Fruit fly (Drosophila melanogaster) whole organism, embryonic: ENCODE measurements around the gene CG13297.

Experiments
- Atf3 ChIP-seq: fragments of 200-800 bp; sonication (Bioruptor generic); optimal IDR thresholded peaks from 3 replicates; lab custom pipeline; 2016; ENCODE audit warnings: missing biosample characterization, missing genetic modification characterization
- CG10979 ChIP-seq: fragments of 200-800 bp; sonication (Bioruptor generic); optimal IDR thresholded peaks from 2 replicates; lab custom pipeline; 2018; ENCODE audit warnings: missing biosample characterization, mild to moderate bottlenecking, missing genetic modification characterization, moderate library complexity
- CG12391 ChIP-seq: fragments of 200-800 bp; sonication (Bioruptor generic); optimal IDR thresholded peaks from 3 replicates; lab custom pipeline; 2018; ENCODE audit warnings: missing biosample characterization, mild to moderate bottlenecking, missing genetic modification characterization, moderate library complexity
- CG12659 ChIP-seq: fragments of 200-800 bp; sonication (Bioruptor generic); optimal IDR thresholded peaks from 3 replicates; lab custom pipeline; 2017; ENCODE audit warnings: mild to moderate bottlenecking, missing biosample characterization, missing genetic modification reagents, missing genetic modification characterization
- CG14860 ChIP-seq: fragments of 200-800 bp; sonication (Bioruptor generic); IDR thresholded peaks from 3 replicates; pipeline ENCODE4 v1.3.6; 2022; ENCODE audit warnings: missing biosample characterization, missing genetic modification characterization; ENCODE audit not compliant: partially characterized antibody
- CG17186 ChIP-seq: fragments of 200-800 bp; sonication (Bioruptor generic); optimal IDR thresholded peaks from 3 replicates; lab custom pipeline; 2017; ENCODE audit warnings: missing biosample characterization, missing genetic modification reagents, missing genetic modification characterization
- CG1792 ChIP-seq: fragments of 200-800 bp; sonication (Bioruptor generic); optimal IDR thresholded peaks from 2 replicates; lab custom pipeline; 2016; ENCODE audit warnings: missing biosample characterization, missing genetic modification characterization
- CG2116 ChIP-seq: fragments of 200-800 bp; sonication (Bioruptor generic); optimal IDR thresholded peaks from 3 replicates; lab custom pipeline; 2018; ENCODE audit warnings: missing biosample characterization, mild to moderate bottlenecking, missing genetic modification characterization
- CG31365 ChIP-seq: fragments of 200-800 bp; sonication (Bioruptor generic); optimal IDR thresholded peaks from 2 replicates; lab custom pipeline; 2018; ENCODE audit warnings: missing biosample characterization, mild to moderate bottlenecking, missing genetic modification characterization
- CG5245 ChIP-seq: fragments of 200-800 bp; sonication (Bioruptor generic); optimal IDR thresholded peaks from 3 replicates; lab custom pipeline; 2016; ENCODE audit warnings: missing biosample characterization, missing genetic modification characterization
- CG7271 ChIP-seq: fragments of 200-800 bp; sonication (Bioruptor generic); optimal IDR thresholded peaks from 2 replicates; lab custom pipeline; 2018; ENCODE audit warnings: missing biosample characterization, mild to moderate bottlenecking, missing genetic modification characterization, moderate library complexity
- CG7357 ChIP-seq: fragments of 200-800 bp; sonication (Bioruptor generic); IDR thresholded peaks from 3 replicates; pipeline ENCODE4 v1.3.6; 2022; ENCODE audit warnings: missing biosample characterization, missing genetic modification characterization
- CG8281 ChIP-seq: fragments of 200-800 bp; sonication (Bioruptor generic); optimal IDR thresholded peaks from 2 replicates; lab custom pipeline; 2018; ENCODE audit warnings: missing biosample characterization, mild to moderate bottlenecking, missing genetic modification characterization, moderate library complexity
- CG9609 ChIP-seq: fragments of 200-800 bp; sonication (Bioruptor generic); optimal IDR thresholded peaks from 3 replicates; lab custom pipeline; 2016; ENCODE audit warnings: missing biosample characterization, missing genetic modification characterization
- CG9876 ChIP-seq: fragments of 200-800 bp; sonication (Bioruptor generic); optimal IDR thresholded peaks from 2 replicates; lab custom pipeline; 2016; ENCODE audit warnings: missing biosample characterization, missing genetic modification characterization
- CG9932 ChIP-seq: fragments of 200-800 bp; sonication (Bioruptor generic); IDR thresholded peaks from 2 replicates; pipeline ENCODE4 v1.3.6; 2022; ENCODE audit warnings: missing biosample characterization, missing genetic modification characterization
- Camta ChIP-seq: fragments of 200-800 bp; sonication (Bioruptor generic); optimal IDR thresholded peaks from 2 replicates; lab custom pipeline; 2016; ENCODE audit warnings: missing biosample characterization, missing genetic modification characterization
- D ChIP-seq, 2 experiments: fragments of 200-800 bp in 1 of 2; fragments of >200 bp in 1 of 2; sonication (Bioruptor generic) in 1 of 2; optimal IDR thresholded peaks; 2 replicates in 1 of 2; 3 replicates in 1 of 2; lab custom pipeline; 2017; ENCODE audit warnings: mild to moderate bottlenecking in 1 of 2, missing biosample characterization in 1 of 2, missing genetic modification characterization in 1 of 2, missing genetic modification reagents in 1 of 2
- ERR ChIP-seq: fragments of 200-800 bp; sonication (Bioruptor generic); optimal IDR thresholded peaks from 2 replicates; lab custom pipeline; 2016; ENCODE audit warnings: missing biosample characterization, missing genetic modification characterization
- Elba2 ChIP-seq: fragments of 200-800 bp; sonication (Bioruptor generic); optimal IDR thresholded peaks from 3 replicates; lab custom pipeline; 2016; ENCODE audit warnings: missing biosample characterization, missing genetic modification characterization
- Fer3 ChIP-seq: fragments of 200-800 bp; sonication (Bioruptor generic); optimal IDR thresholded peaks from 2 replicates; lab custom pipeline; 2018; ENCODE audit warnings: missing biosample characterization, mild to moderate bottlenecking, missing genetic modification characterization, moderate library complexity
- HmgZ ChIP-seq: fragments of 200-800 bp; sonication (Bioruptor generic); optimal IDR thresholded peaks from 2 replicates; lab custom pipeline; 2018; ENCODE audit warnings: missing biosample characterization, mild to moderate bottlenecking, missing genetic modification characterization
- Hmr ChIP-seq: fragments of 200-800 bp; sonication (Bioruptor generic); optimal IDR thresholded peaks from 3 replicates; lab custom pipeline; 2017; ENCODE audit warnings: mild to moderate bottlenecking, missing biosample characterization, missing genetic modification reagents, missing genetic modification characterization
- Hsf ChIP-seq: fragments of 200-800 bp; sonication (Bioruptor generic); optimal IDR thresholded peaks from 3 replicates; lab custom pipeline; 2016; ENCODE audit warnings: missing biosample characterization, missing genetic modification characterization
- NK7.1 ChIP-seq: fragments of 200-800 bp; sonication (Bioruptor generic); optimal IDR thresholded peaks from 3 replicates; lab custom pipeline; 2016; ENCODE audit warnings: missing biosample characterization, missing genetic modification characterization
- Neu2 ChIP-seq: fragments of 200-800 bp; sonication (Bioruptor generic); optimal IDR thresholded peaks from 3 replicates; lab custom pipeline; 2016; ENCODE audit warnings: missing biosample characterization, missing genetic modification characterization, borderline replicate concordance
- PHDP ChIP-seq: fragments of 200-800 bp; sonication (Bioruptor generic); optimal IDR thresholded peaks from 3 replicates; lab custom pipeline; 2018; ENCODE audit warnings: missing biosample characterization, mild to moderate bottlenecking, missing genetic modification characterization, moderate library complexity
- Sox100B ChIP-seq: fragments of 200-800 bp; sonication (Bioruptor generic); optimal IDR thresholded peaks from 3 replicates; lab custom pipeline; 2018; ENCODE audit warnings: missing biosample characterization, mild to moderate bottlenecking, missing genetic modification characterization
- Sry-δ ChIP-seq: fragments of 200-800 bp; sonication (Bioruptor generic); optimal IDR thresholded peaks from 2 replicates; lab custom pipeline; 2016; ENCODE audit warnings: missing biosample characterization, missing genetic modification characterization
- Ssrp ChIP-seq: fragments of 200-800 bp; sonication (Bioruptor generic); optimal IDR thresholded peaks from 2 replicates; lab custom pipeline; 2018; ENCODE audit warnings: missing biosample characterization, mild to moderate bottlenecking, missing genetic modification characterization, moderate library complexity
- Tbp ChIP-seq: fragments of >200 bp; optimal IDR thresholded peaks from 2 replicates; lab custom pipeline; 2018; ENCODE audit warnings: missing biosample characterization, missing genetic modification characterization
- aop ChIP-seq: fragments of 200-800 bp; sonication (Bioruptor generic); IDR thresholded peaks from 2 replicates; pipeline ENCODE4 v1.3.6; 2022; ENCODE audit warnings: missing biosample characterization, missing genetic modification characterization
- az2 ChIP-seq: fragments of 200-800 bp; sonication (Bioruptor generic); optimal IDR thresholded peaks from 3 replicates; lab custom pipeline; 2016; ENCODE audit warnings: missing biosample characterization, missing genetic modification characterization
- bowl ChIP-seq: fragments of 200-800 bp; sonication (Bioruptor generic); IDR thresholded peaks from 2 replicates; pipeline ENCODE4 v1.3.6; 2022; ENCODE audit warnings: missing biosample characterization, missing genetic modification characterization
- cg ChIP-seq: fragments of 200-800 bp; sonication (Bioruptor generic); optimal IDR thresholded peaks from 3 replicates; lab custom pipeline; 2019; ENCODE audit warnings: missing biosample characterization, mild to moderate bottlenecking, missing genetic modification characterization, moderate library complexity
- cwo ChIP-seq: fragments of 200-800 bp; sonication (Bioruptor generic); optimal IDR thresholded peaks from 3 replicates; lab custom pipeline; 2017; ENCODE audit warnings: missing biosample characterization, missing genetic modification characterization, mild to moderate bottlenecking, moderate library complexity, missing genetic modification reagents
- eve ChIP-seq, 2 experiments: fragments of >200 bp; optimal IDR thresholded peaks; 2 replicates each; lab custom pipeline; 2017; ENCODE audit warnings: missing biosample characterization in 2 of 2, missing genetic modification characterization in 2 of 2
- gem ChIP-seq: fragments of 200-800 bp; sonication (Bioruptor generic); optimal IDR thresholded peaks from 2 replicates; lab custom pipeline; 2019; ENCODE audit warnings: missing biosample characterization, mild to moderate bottlenecking, missing genetic modification characterization, moderate library complexity
- grau ChIP-seq: fragments of 200-800 bp; optimal IDR thresholded peaks from 3 replicates; lab custom pipeline; 2019; ENCODE audit warnings: missing biosample characterization, mild to moderate bottlenecking, missing genetic modification characterization, moderate library complexity
- lola ChIP-seq, 3 experiments: fragments of >200 bp in 2 of 3; fragments of 200-800 bp in 1 of 3; sonication (Bioruptor generic) in 1 of 3; optimal IDR thresholded peaks; 2 replicates each; lab custom pipeline; 2017 to 2019; ENCODE audit warnings: missing biosample characterization in 3 of 3, missing genetic modification characterization in 3 of 3, mild to moderate bottlenecking in 1 of 3, moderate library complexity in 1 of 3
- oc ChIP-seq: fragments of 200-800 bp; sonication (Bioruptor generic); optimal IDR thresholded peaks from 2 replicates; lab custom pipeline; 2018; ENCODE audit warnings: missing biosample characterization, mild to moderate bottlenecking, missing genetic modification characterization, moderate library complexity
- onecut ChIP-seq: fragments of 200-800 bp; sonication (Bioruptor generic); IDR thresholded peaks from 2 replicates; pipeline ENCODE4 v1.3.6; 2022; ENCODE audit warnings: missing biosample characterization, missing genetic modification characterization
- sens ChIP-seq: fragments of 200-800 bp; sonication (Bioruptor generic); peaks from one replicate; lab custom pipeline; 2016; ENCODE audit warnings: missing biosample characterization, missing genetic modification characterization
- sr ChIP-seq: fragments of 200-800 bp; sonication (Bioruptor generic); IDR thresholded peaks from 3 replicates; pipeline ENCODE4 v1.3.6; 2022; ENCODE audit warnings: missing biosample characterization, missing genetic modification characterization
- tgo ChIP-seq: fragments of 200-800 bp; sonication (Bioruptor generic); IDR thresholded peaks from 3 replicates; pipeline ENCODE4 v1.3.6; 2022; ENCODE audit warnings: missing biosample characterization, missing genetic modification characterization
- tin ChIP-seq: fragments of 200-800 bp; sonication (Bioruptor generic); optimal IDR thresholded peaks from 3 replicates; lab custom pipeline; 2016; ENCODE audit warnings: missing biosample characterization, missing genetic modification characterization
- usp ChIP-seq: fragments of >200 bp; optimal IDR thresholded peaks from 2 replicates; lab custom pipeline; 2017; ENCODE audit warnings: missing biosample characterization, missing genetic modification characterization
- vfl ChIP-seq: fragments of 200-800 bp; sonication (Bioruptor generic); optimal IDR thresholded peaks from 2 replicates; lab custom pipeline; 2016; ENCODE audit warnings: missing biosample characterization, missing genetic modification characterization

Gene CG13297

dm6 chr3L:6188995-6189927 lies 32.1 kb upstream of the CG13297 start, which contains the start of the genes D19A and CG7386 (continued):
- TF ChIP-seq grau (tag; lab: Kevin White, UChicago) (peak; percentile 49), tin (GFP tag; lab: Kevin White, UChicago) (peak; percentile 43), CG9609 (GFP tag; lab: Kevin White, UChicago) (peak; percentile 45), sens (GFP tag; lab: Kevin White, UChicago) (peak; percentile 83), HmgZ (peak; percentile 46), CG9932 (GFP tag; lab: Robert Waterston, UW) (peak; percentile 74), CG12659 (GFP tag; lab: Kevin White, UChicago) (peak; percentile 49), az2 (GFP tag; lab: Kevin White, UChicago) (peak; percentile 40), Camta (GFP tag; lab: Kevin White, UChicago) (no peak), CG2116 (GFP tag; lab: Kevin White, UChicago) (peak; percentile 11), Hmr (peak; percentile 53), bowl (GFP tag; lab: Robert Waterston, UW) (peak; percentile 56), Sry-δ (peak; percentile 22), onecut (peak; percentile 57), Neu2 (GFP tag; lab: Kevin White, UChicago) (no peak), oc (tag; lab: Kevin White, UChicago) (no peak), PHDP (tag; lab: Kevin White, UChicago) (peak; percentile 68), Hsf (GFP tag; lab: Kevin White, UChicago) (peak; percentile 41), Ssrp (tag; lab: Kevin White, UChicago) (peak; percentile 25), CG10979 (peak; percentile 33), CG9876 (GFP tag; lab: Kevin White, UChicago) (peak; percentile 47), Tbp (GFP tag; lab: Kevin White, UChicago) (no peak), Fer3 (tag; lab: Kevin White, UChicago) (peak; percentile 54), CG1792 (GFP tag; lab: Kevin White, UChicago) (peak; percentile 16), cg (GFP tag; lab: Kevin White, UChicago) (peak; percentile 24), vfl (GFP tag; lab: Kevin White, UChicago) (peak; percentile 18), ERR (GFP tag; lab: Kevin White, UChicago) (peak; percentile 2), usp (no peak), NK7.1 (GFP tag; lab: Kevin White, UChicago) (no peak), Sox100B (peak; percentile 53), D (optimal IDR thresholded peaks at IDR 0.05; lab: Kevin White, UChicago) (no peak), D (GFP tag; optimal IDR thresholded peaks at IDR 0.05; lab: Kevin White, UChicago) (peak; percentile 14), CG17186 (GFP tag; lab: Kevin White, UChicago) (no peak), CG7271 (tag; lab: Kevin White, UChicago) (no peak), Elba2 (peak; percentile 97), CG31365 (tag; lab: Kevin White, UChicago) (no peak), gem (peak; percentile 74), sr (GFP tag; lab: Robert Waterston, UW) (0 out of 3 replicates have a peak, but pooled peaks have one; percentile 8), aop (GFP tag; lab: Robert Waterston, UW) (no peak), CG5245 (GFP tag; lab: Kevin White, UChicago) (no peak), tgo (GFP tag; lab: Robert Waterston, UW) (peak; percentile 45), Atf3 (GFP tag; lab: Kevin White, UChicago) (no peak), CG8281 (tag; lab: Kevin White, UChicago) (no peak), cwo (GFP tag; lab: Kevin White, UChicago) (peak; percentile 46), CG12391 (tag; lab: Kevin White, UChicago) (peak; percentile 73), CG7357 (no peak), CG14860 (GFP tag; lab: Robert Waterston, UW) (no peak), eve (GFP tag; optimal IDR thresholded peaks at IDR 0.05; lab: Kevin White, UChicago) (no peak), lola (GFP tag; optimal IDR thresholded peaks at IDR 0.05; lab: Kevin White, UChicago) (peak in 1 of 3 experiments; percentile 15)
